Worm (Caenorhabditis elegans) whole organism, L1 larva: Measurements from ENCODE around the gene ifd-2.

ENCODE experiments used
- alr-1 ChIP-seq: fragments of 200-800 bp; sonication (Bioruptor generic); optimal IDR thresholded peaks from 2 replicates; lab custom pipeline; 2018; ENCODE audit warnings: borderline replicate concordance, mild to moderate bottlenecking, missing genetic modification characterization, missing compliant biosample characterization
- egl-27 ChIP-seq, 2 experiments: fragments of 150-350 bp in 1 of 2; sonication (generic microtip); optimal IDR thresholded peaks; 3 replicates each; lab custom pipeline; 2017 to 2018; ENCODE audit warnings: missing biosample characterization in 2 of 2, missing genetic modification characterization in 2 of 2, missing genetic modification reagents in 2 of 2
- nhr-71 ChIP-seq: sonication (generic microtip); optimal IDR thresholded peaks from 2 replicates; lab custom pipeline; 2016; ENCODE audit warnings: mild to moderate bottlenecking, missing genetic modification characterization, moderate library complexity, missing compliant biosample characterization

DNA sequence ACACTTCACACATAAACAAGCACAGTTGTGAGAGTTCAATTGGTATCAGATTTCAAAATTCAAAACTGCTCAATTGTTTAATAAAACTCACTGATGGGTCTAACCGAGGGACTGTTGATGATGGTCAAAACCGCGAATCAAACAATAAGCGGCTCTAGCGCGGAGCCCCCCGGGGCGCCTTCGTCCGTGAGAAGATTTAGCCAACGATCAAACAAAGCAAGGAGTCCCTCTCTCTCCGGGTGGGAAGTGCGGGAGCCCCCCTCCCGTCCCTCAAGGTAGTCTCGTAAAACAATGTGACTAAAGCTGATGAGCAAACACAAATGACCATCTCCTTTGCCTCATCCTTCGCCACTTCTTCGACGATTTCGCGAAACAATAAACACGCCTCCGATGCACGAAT lies 41.9 kb upstream of the ifd-2 start:
- TF ChIP-seq alr-1 (tag; lab: Kevin White, UChicago) (no peak), nhr-71 (tag; lab: Kevin White, UChicago) (no peak), egl-27 (tag; optimal IDR thresholded peaks at IDR 0.05; lab: Kevin White, UChicago) (no peak)
